Worm (Caenorhabditis elegans): ENCODE results near the gene idpc-1.

idpc-1 gene

ce11 chrIII:11477307-11477706 lies 50.3 kb downstream of the idpc-1 start:
- 0 out of 2 replicates have a peak, but pooled peaks have one; percentile 15 for TF ChIP-seq mcd-1 (GFP tag; IDR thresholded peaks at IDR 0.05)
- no peak for TF ChIP-seq lin-54 (GFP tag; optimal IDR thresholded peaks at IDR 0.05)
- peak; percentile 75 for TF ChIP-seq zfh-2 (GFP tag; conservative IDR thresholded peaks at IDR 0.05)
- TF ChIP-seq egrh-3 (GFP tag; IDR thresholded peaks at IDR 0.05): peak; percentile 62; the same call in 1 of the 2 replicates
- 0 out of 2 replicates have a peak, but pooled peaks have one; percentile 39 for TF ChIP-seq ceh-58 (GFP tag; IDR thresholded peaks at IDR 0.05)
